Fruit fly (Drosophila melanogaster) whole organism, embryonic: Measurements from ENCODE around the gene PNPase.
A peak's percentile ranks its signal among the peaks of the same experiment; 100 is the strongest.

ENCODE experiments used
- B-H2 ChIP-seq: fragments of 200-800 bp; sonication (Bioruptor generic); optimal IDR thresholded peaks from 2 replicates; lab custom pipeline; 2018; ENCODE audit warnings: missing biosample characterization, mild to moderate bottlenecking, missing genetic modification characterization
- Bteb2 ChIP-seq: fragments of 200-800 bp; sonication (Bioruptor generic); optimal IDR thresholded peaks from 2 replicates; lab custom pipeline; 2016; ENCODE audit warnings: missing biosample characterization, missing genetic modification characterization
- CG11247 ChIP-seq: fragments of 200-800 bp; sonication (Bioruptor generic); IDR thresholded peaks from 2 replicates; pipeline ENCODE4 v1.3.6; 2022; ENCODE audit warnings: missing biosample characterization, missing genetic modification characterization
- CG11398 ChIP-seq: fragments of 200-800 bp; sonication (Bioruptor generic); optimal IDR thresholded peaks from 2 replicates; lab custom pipeline; 2016; ENCODE audit warnings: missing biosample characterization, missing genetic modification characterization
- CG11560 ChIP-seq: fragments of 200-800 bp; sonication (Bioruptor generic); IDR thresholded peaks from 3 replicates; pipeline ENCODE4 v1.3.6; 2022; ENCODE audit warnings: missing biosample characterization, missing genetic modification characterization
- CG11696 ChIP-seq: fragments of 200-800 bp; sonication (Bioruptor generic); IDR thresholded peaks from 2 replicates; pipeline ENCODE4 v1.3.6; 2022; ENCODE audit warnings: missing biosample characterization, missing genetic modification characterization
- CG12071 ChIP-seq: fragments of 200-800 bp; sonication (Bioruptor generic); optimal IDR thresholded peaks from 3 replicates; lab custom pipeline; 2018; ENCODE audit warnings: missing biosample characterization, mild to moderate bottlenecking, missing genetic modification characterization
- CG13287 ChIP-seq: fragments of 200-800 bp; sonication (Bioruptor generic); IDR thresholded peaks from 2 replicates; pipeline ENCODE4 v1.3.6; 2022; ENCODE audit warnings: missing biosample characterization, missing genetic modification characterization; ENCODE audit not compliant: partially characterized antibody
- CG13624 ChIP-seq: fragments of 200-800 bp; sonication (Bioruptor generic); optimal IDR thresholded peaks from 2 replicates; lab custom pipeline; 2016; ENCODE audit warnings: missing biosample characterization, missing genetic modification characterization
- CG14667 ChIP-seq: fragments of 200-800 bp; sonication (Bioruptor generic); IDR thresholded peaks from 2 replicates; pipeline ENCODE4 v1.3.6; 2022; ENCODE audit warnings: missing biosample characterization, missing genetic modification characterization
- CG15479 ChIP-seq: fragments of 200-800 bp; sonication (Bioruptor generic); optimal IDR thresholded peaks from 3 replicates; lab custom pipeline; 2019; ENCODE audit warnings: missing biosample characterization, mild to moderate bottlenecking, missing genetic modification characterization, moderate library complexity
- CG18619 ChIP-seq: fragments of 200-800 bp; sonication (Bioruptor generic); optimal IDR thresholded peaks from 3 replicates; lab custom pipeline; 2017; ENCODE audit warnings: missing biosample characterization, mild to moderate bottlenecking, missing genetic modification characterization
- CG34224 ChIP-seq: fragments of 200-800 bp; sonication (Bioruptor generic); IDR thresholded peaks from 3 replicates; pipeline ENCODE4 v1.3.6; 2022; ENCODE audit warnings: missing biosample characterization, missing genetic modification characterization; ENCODE audit not compliant: partially characterized antibody
- CG34422 ChIP-seq: fragments of 200-800 bp; sonication (Bioruptor generic); IDR thresholded peaks from 3 replicates; pipeline ENCODE4 v1.3.6; 2022; ENCODE audit warnings: missing biosample characterization, missing genetic modification characterization
- CG3838 ChIP-seq: fragments of 200-800 bp; sonication (Bioruptor generic); optimal IDR thresholded peaks from 3 replicates; lab custom pipeline; 2016; ENCODE audit warnings: missing biosample characterization, missing genetic modification characterization
- CG4328 ChIP-seq: fragments of 200-800 bp; sonication (Bioruptor generic); optimal IDR thresholded peaks from 3 replicates; lab custom pipeline; 2017; ENCODE audit warnings: missing biosample characterization, missing genetic modification reagents, missing genetic modification characterization
- CG4820 ChIP-seq: fragments of 200-800 bp; sonication (Bioruptor generic); optimal IDR thresholded peaks from 3 replicates; lab custom pipeline; 2016; ENCODE audit warnings: missing biosample characterization, missing genetic modification characterization
- CG6683 ChIP-seq: fragments of 200-800 bp; sonication (Bioruptor generic); optimal IDR thresholded peaks from 2 replicates; lab custom pipeline; 2017; ENCODE audit warnings: missing biosample characterization, mild to moderate bottlenecking, missing genetic modification characterization, missing genetic modification reagents
- CG6765 ChIP-seq: fragments of 200-800 bp; sonication (Bioruptor generic); optimal IDR thresholded peaks from 3 replicates; lab custom pipeline; 2017; ENCODE audit warnings: missing biosample characterization, mild to moderate bottlenecking, missing genetic modification characterization
- CG7556 ChIP-seq: fragments of 200-800 bp; sonication (Bioruptor generic); optimal IDR thresholded peaks from 2 replicates; lab custom pipeline; 2017; ENCODE audit warnings: missing biosample characterization, mild to moderate bottlenecking, missing genetic modification characterization
- CG8359 ChIP-seq: fragments of 200-800 bp; sonication (Bioruptor generic); optimal IDR thresholded peaks from 2 replicates; lab custom pipeline; 2017; ENCODE audit warnings: missing biosample characterization, mild to moderate bottlenecking, missing genetic modification characterization, borderline replicate concordance
- CG9215 ChIP-seq: fragments of 200-800 bp; sonication (Bioruptor generic); IDR thresholded peaks from 2 replicates; pipeline ENCODE4 v1.3.6; 2022; ENCODE audit warnings: missing biosample characterization, missing genetic modification characterization
- CG9437 ChIP-seq: fragments of 200-800 bp; sonication (Bioruptor generic); optimal IDR thresholded peaks from 2 replicates; lab custom pipeline; 2018; ENCODE audit warnings: missing biosample characterization, mild to moderate bottlenecking, missing genetic modification characterization
- CG9932 ChIP-seq: fragments of 200-800 bp; sonication (Bioruptor generic); IDR thresholded peaks from 2 replicates; pipeline ENCODE4 v1.3.6; 2022; ENCODE audit warnings: missing biosample characterization, missing genetic modification characterization
- CTCF ChIP-seq: fragments of 200-800 bp; sonication (Bioruptor generic); optimal IDR thresholded peaks from 2 replicates; lab custom pipeline; 2017; ENCODE audit warnings: missing biosample characterization, mild to moderate bottlenecking, missing genetic modification characterization, moderate library complexity
- Dek ChIP-seq: fragments of 200-800 bp; sonication (Bioruptor generic); optimal IDR thresholded peaks from 3 replicates; lab custom pipeline; 2019; ENCODE audit warnings: missing biosample characterization, mild to moderate bottlenecking, missing genetic modification characterization, moderate library complexity
- Dip3 ChIP-seq: fragments of 200-800 bp; sonication (Bioruptor generic); optimal IDR thresholded peaks from 3 replicates; lab custom pipeline; 2016; ENCODE audit warnings: missing biosample characterization, missing genetic modification characterization
- Dp ChIP-seq: fragments of 200-800 bp; sonication (Bioruptor generic); optimal IDR thresholded peaks from 2 replicates; lab custom pipeline; 2018; ENCODE audit warnings: missing biosample characterization, mild to moderate bottlenecking, missing genetic modification characterization, moderate library complexity
- Ets65A ChIP-seq: fragments of 200-800 bp; sonication (Bioruptor generic); peaks from one replicate; lab custom pipeline; 2016; ENCODE audit warnings: missing biosample characterization, missing genetic modification characterization
- HLH3B ChIP-seq: fragments of 200-800 bp; sonication (Bioruptor generic); IDR thresholded peaks from 2 replicates; pipeline ENCODE4 v1.3.6; 2022; ENCODE audit warnings: missing biosample characterization, missing genetic modification characterization
- Lhr ChIP-seq: fragments of 200-800 bp; sonication (Bioruptor generic); optimal IDR thresholded peaks from 3 replicates; lab custom pipeline; 2017; ENCODE audit warnings: mild to moderate bottlenecking, missing biosample characterization, missing genetic modification reagents, missing genetic modification characterization
- Med ChIP-seq: fragments of 200-800 bp; sonication (Bioruptor generic); peaks from one replicate; lab custom pipeline; 2016; ENCODE audit warnings: missing biosample characterization, missing genetic modification characterization, mild to moderate bottlenecking, inconsistent platforms, moderate library complexity
- Mes4 ChIP-seq: fragments of 200-800 bp; sonication (Bioruptor generic); optimal IDR thresholded peaks from 2 replicates; lab custom pipeline; 2016; ENCODE audit warnings: missing biosample characterization, missing genetic modification characterization
- Myb ChIP-seq: fragments of 200-800 bp; sonication (Bioruptor generic); optimal IDR thresholded peaks from 2 replicates; lab custom pipeline; 2016; ENCODE audit warnings: missing biosample characterization, missing genetic modification characterization
- NC2α ChIP-seq: fragments of 200-800 bp; sonication (Bioruptor generic); optimal IDR thresholded peaks from 2 replicates; lab custom pipeline; 2016; ENCODE audit warnings: missing biosample characterization, missing genetic modification characterization
- Rx ChIP-seq: fragments of 200-800 bp; sonication (Bioruptor generic); IDR thresholded peaks from 2 replicates; pipeline ENCODE4 v1.3.6; 2022; ENCODE audit warnings: missing biosample characterization, missing genetic modification characterization
- Stat92E ChIP-seq, 3 experiments: fragments of >200 bp in 2 of 3; fragments of 200-800 bp in 1 of 3; sonication (Bioruptor generic) in 1 of 3; optimal IDR thresholded peaks; 2 replicates each; lab custom pipeline; 2017 to 2019; ENCODE audit warnings: missing biosample characterization in 3 of 3, missing genetic modification characterization in 3 of 3, mild to moderate bottlenecking in 1 of 3, moderate library complexity in 1 of 3
- YL-1 ChIP-seq: fragments of 200-800 bp; sonication (Bioruptor generic); optimal IDR thresholded peaks from 3 replicates; lab custom pipeline; 2017; ENCODE audit warnings: missing biosample characterization, mild to moderate bottlenecking, missing genetic modification characterization
- bcd ChIP-seq: fragments of 200-800 bp; sonication (Bioruptor generic); optimal IDR thresholded peaks from 2 replicates; lab custom pipeline; 2017; ENCODE audit warnings: missing biosample characterization, mild to moderate bottlenecking, missing genetic modification characterization
- br ChIP-seq: fragments of >200 bp; optimal IDR thresholded peaks from 2 replicates; lab custom pipeline; 2017
- chif ChIP-seq, 2 experiments: fragments of 200-800 bp; sonication (Bioruptor generic); optimal IDR thresholded peaks; 3 replicates each; lab custom pipeline; 2016; ENCODE audit warnings: missing biosample characterization in 2 of 2, missing genetic modification characterization in 2 of 2
- crol ChIP-seq: fragments of 200-800 bp; sonication (Bioruptor generic); IDR thresholded peaks from 2 replicates; pipeline ENCODE4 v1.3.6; 2022; ENCODE audit warnings: missing biosample characterization, missing genetic modification characterization
- cwo ChIP-seq: fragments of 200-800 bp; sonication (Bioruptor generic); optimal IDR thresholded peaks from 3 replicates; lab custom pipeline; 2017; ENCODE audit warnings: missing biosample characterization, missing genetic modification characterization, mild to moderate bottlenecking, moderate library complexity, missing genetic modification reagents
- ham ChIP-seq: fragments of 200-800 bp; sonication (Bioruptor generic); IDR thresholded peaks from 2 replicates; pipeline ENCODE4 v1.3.6; 2022; ENCODE audit warnings: missing biosample characterization, missing genetic modification characterization
- lab ChIP-seq: fragments of 200-800 bp; sonication (Bioruptor generic); optimal IDR thresholded peaks from 3 replicates; lab custom pipeline; 2017; ENCODE audit warnings: missing biosample characterization, missing genetic modification characterization, mild to moderate bottlenecking, moderate library complexity, missing genetic modification reagents
- p53 ChIP-seq: fragments of 200-800 bp; sonication (Bioruptor generic); optimal IDR thresholded peaks from 2 replicates; lab custom pipeline; 2016; ENCODE audit warnings: missing biosample characterization, missing genetic modification characterization
- peb ChIP-seq: fragments of 200-800 bp; sonication (Bioruptor generic); IDR thresholded peaks from 2 replicates; pipeline ENCODE4 v1.3.6; 2022; ENCODE audit warnings: missing biosample characterization, missing genetic modification characterization
- phol ChIP-seq: fragments of 200-800 bp; sonication (Bioruptor generic); optimal IDR thresholded peaks from 3 replicates; lab custom pipeline; 2018; ENCODE audit warnings: missing biosample characterization, mild to moderate bottlenecking, missing genetic modification characterization, moderate library complexity
- tll ChIP-seq, 2 experiments: fragments of 200-800 bp in 1 of 2; fragments of >200 bp in 1 of 2; sonication (Bioruptor generic) in 1 of 2; optimal IDR thresholded peaks; 2 replicates each; lab custom pipeline; 2017 to 2019; ENCODE audit warnings: missing biosample characterization in 2 of 2, missing genetic modification characterization in 2 of 2, mild to moderate bottlenecking in 1 of 2, moderate library complexity in 1 of 2
- toy ChIP-seq: fragments of 200-800 bp; sonication (Bioruptor generic); IDR thresholded peaks from 2 replicates; pipeline ENCODE4 v1.3.6; 2022; ENCODE audit warnings: missing biosample characterization, missing genetic modification characterization
- unc-4 ChIP-seq: fragments of 200-800 bp; sonication (Bioruptor generic); IDR thresholded peaks from 2 replicates; pipeline ENCODE4 v1.3.6; 2022; ENCODE audit warnings: missing biosample characterization, missing genetic modification characterization; ENCODE audit not compliant: partially characterized antibody

The PNPase gene

DNA sequence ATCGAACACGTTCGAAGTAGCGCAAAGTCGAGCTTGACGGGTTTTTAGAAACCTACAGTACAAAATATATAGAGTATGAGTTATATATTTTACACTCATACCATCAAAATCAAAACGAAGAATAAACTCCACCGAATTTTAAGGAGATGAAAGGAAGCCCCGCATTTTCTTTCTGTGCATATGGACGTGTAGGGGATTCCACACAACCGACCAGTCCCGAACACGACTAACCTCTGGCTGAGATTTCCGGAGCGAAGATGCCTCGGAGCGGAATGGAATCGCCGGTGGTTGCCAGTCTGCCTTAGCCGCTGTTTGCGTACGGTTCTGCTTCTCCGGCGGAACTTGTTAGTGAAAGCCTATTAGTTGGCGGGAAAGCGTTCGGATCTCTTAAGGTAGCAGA lies 21.1 kb downstream of the PNPase start (continued):
- TF ChIP-seq CG34224 (GFP tag; lab: Robert Waterston, UW) (no peak), br (lab: Kevin White, UChicago) (no peak), Ets65A (GFP tag; lab: Kevin White, UChicago) (peak; percentile 99), Bteb2 (GFP tag; lab: Kevin White, UChicago) (peak; percentile 97), peb (GFP tag; lab: Robert Waterston, UW) (peak; percentile 93), unc-4 (GFP tag; lab: Robert Waterston, UW) (0 out of 2 replicates have a peak, but pooled peaks have one; percentile 18), Mes4 (GFP tag; lab: Kevin White, UChicago) (peak; percentile 95), CG18619 (GFP tag; lab: Kevin White, UChicago) (peak; percentile 97), CG11560 (tag; lab: Robert Waterston, UW) (peak; percentile 91), Myb (GFP tag; lab: Kevin White, UChicago) (peak; percentile 92), Med (peak; percentile 100), CG3838 (GFP tag; lab: Kevin White, UChicago) (peak; percentile 95), B-H2 (GFP tag; lab: Kevin White, UChicago) (peak; percentile 60), lab (GFP tag; lab: Kevin White, UChicago) (peak; percentile 98), CG7556 (GFP tag; lab: Kevin White, UChicago) (peak; percentile 98), Stat92E (GFP tag; optimal IDR thresholded peaks at IDR 0.05; lab: Kevin White, UChicago) (peak in 1 of 3 experiments; percentile 92), phol (tag; lab: Kevin White, UChicago) (peak; percentile 96), Dek (tag; lab: Kevin White, UChicago) (peak; percentile 97), HLH3B (GFP tag; lab: Robert Waterston, UW) (peak; percentile 96), Dip3 (GFP tag; lab: Kevin White, UChicago) (peak; percentile 97), CG9932 (GFP tag; lab: Robert Waterston, UW) (peak; percentile 99), CG13287 (GFP tag; lab: Robert Waterston, UW) (peak; percentile 24; the same call in 1 of the 2 replicates), CG6765 (GFP tag; lab: Kevin White, UChicago) (peak; percentile 92), tll (GFP tag; optimal IDR thresholded peaks at IDR 0.05; lab: Kevin White, UChicago) (peak in 1 of 2 experiments; percentile 29), CG12071 (GFP tag; lab: Kevin White, UChicago) (peak; percentile 96), NC2α (GFP tag; lab: Kevin White, UChicago) (peak; percentile 96), CG14667 (GFP tag; lab: Robert Waterston, UW) (peak; percentile 97), cwo (GFP tag; lab: Kevin White, UChicago) (peak; percentile 95), CTCF (GFP tag; lab: Kevin White, UChicago) (peak; percentile 50), toy (GFP tag; lab: Robert Waterston, UW) (peak; percentile 94), CG11696 (GFP tag; lab: Robert Waterston, UW) (peak; percentile 93), Rx (GFP tag; lab: Robert Waterston, UW) (peak; percentile 96), CG13624 (GFP tag; lab: Kevin White, UChicago) (peak; percentile 98), Dp (peak; percentile 20), ham (GFP tag; lab: Robert Waterston, UW) (peak; percentile 96), CG15479 (no peak), CG4820 (peak; percentile 93), Lhr (peak; percentile 81), CG9437 (GFP tag; lab: Kevin White, UChicago) (peak; percentile 86), CG6683 (GFP tag; lab: Kevin White, UChicago) (peak; percentile 91), CG4328 (peak; percentile 79), bcd (peak; percentile 98), CG8359 (GFP tag; lab: Kevin White, UChicago) (peak; percentile 81), CG34422 (GFP tag; lab: Robert Waterston, UW) (peak; percentile 99), p53 (GFP tag; lab: Kevin White, UChicago) (peak; percentile 94), chif (GFP tag; optimal IDR thresholded peaks at IDR 0.05; lab: Kevin White, UChicago) (peak; percentile 97), CG9215 (GFP tag; lab: Robert Waterston, UW) (peak; percentile 96), crol (GFP tag; lab: Robert Waterston, UW) (0 out of 2 replicates have a peak, but pooled peaks have one; percentile 39), YL-1 (GFP tag; lab: Kevin White, UChicago) (peak; percentile 70), CG11247 (GFP tag; lab: Robert Waterston, UW) (peak; percentile 97), CG11398 (peak; percentile 95)
